Fruit fly (Drosophila melanogaster) whole organism, wandering third instar larva: ENCODE measurements around the gene CG46313.

Experiments used
- CG32264 ChIP-seq: fragments of 200-800 bp; sonication (Bioruptor generic); optimal IDR thresholded peaks from 2 replicates; lab custom pipeline; 2016; ENCODE audit warnings: missing biosample characterization, missing genetic modification characterization
- GATAd ChIP-seq: sonication (Bioruptor generic); optimal IDR thresholded peaks from 2 replicates; lab custom pipeline; 2016; ENCODE audit warnings: missing biosample characterization, missing genetic modification characterization
- Hnf4 ChIP-seq: fragments of 200-800 bp; sonication (Bioruptor generic); optimal IDR thresholded peaks from 2 replicates; lab custom pipeline; 2016; ENCODE audit warnings: missing biosample characterization, mild to moderate bottlenecking, missing genetic modification characterization
- Hr78 ChIP-seq: fragments of >200 bp; optimal IDR thresholded peaks from 2 replicates; lab custom pipeline; 2017; ENCODE audit warnings: missing biosample characterization, missing genetic modification characterization
- brk ChIP-seq: fragments of 200-800 bp; sonication (Bioruptor generic); optimal IDR thresholded peaks from 2 replicates; lab custom pipeline; 2016; ENCODE audit warnings: missing biosample characterization, mild to moderate bottlenecking, missing genetic modification characterization
- dsf ChIP-seq: sonication (Bioruptor generic); optimal IDR thresholded peaks from 2 replicates; lab custom pipeline; 2016; ENCODE audit warnings: missing biosample characterization, missing genetic modification characterization, borderline replicate concordance
- foxo ChIP-seq, 2 experiments: fragments of 200-800 bp; sonication (Bioruptor generic); optimal IDR thresholded peaks; 2 replicates in 1 of 2; 3 replicates in 1 of 2; lab custom pipeline; 2016 to 2017; ENCODE audit warnings: missing biosample characterization in 2 of 2, missing genetic modification characterization in 2 of 2
- fru ChIP-seq: fragments of 200-800 bp; sonication (Bioruptor generic); optimal IDR thresholded peaks from 3 replicates; lab custom pipeline; 2016; ENCODE audit warnings: missing biosample characterization, mild to moderate bottlenecking, missing genetic modification characterization
- jim ChIP-seq: fragments of 175-275, 200-325 bp; sonication (Bioruptor generic); optimal IDR thresholded peaks from 2 replicates; lab custom pipeline; 2016; ENCODE audit warnings: missing biosample characterization, mild to moderate bottlenecking, missing genetic modification characterization

DNA sequence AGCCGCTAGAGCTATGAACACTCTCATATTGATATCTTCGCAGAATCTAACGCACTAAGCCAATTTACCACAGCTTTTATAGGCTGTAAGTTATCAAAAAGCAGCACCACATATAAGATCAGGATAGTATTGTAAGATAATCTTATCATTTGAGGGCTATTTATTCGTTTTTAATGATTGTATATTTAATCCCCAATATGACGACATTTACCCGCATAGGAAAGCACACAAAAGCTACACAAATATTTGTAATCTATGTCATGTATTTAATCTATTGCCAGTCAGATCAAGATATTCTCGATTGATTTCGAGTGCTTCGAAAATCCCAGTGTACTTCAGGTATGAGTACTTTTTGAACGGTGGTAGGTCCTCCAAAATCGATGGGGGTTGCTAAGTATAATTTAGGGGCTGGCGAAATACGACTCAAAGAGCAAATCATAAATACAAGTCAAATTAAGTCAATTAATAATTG lies 41.4 kb downstream of the CG46313 start, which contains the start of gene CG17191:
- TF ChIP-seq GATAd (no peak), Hnf4 (GFP tag; lab: Kevin White, UChicago) (no peak), jim (GFP tag; lab: Kevin White, UChicago) (no peak), dsf (GFP tag; lab: Kevin White, UChicago) (no peak), fru (no peak), Hr78 (GFP tag; lab: Kevin White, UChicago) (no peak), brk (GFP tag; lab: Kevin White, UChicago) (no peak), CG32264 (GFP tag; lab: Kevin White, UChicago) (no peak), foxo (GFP tag; optimal IDR thresholded peaks at IDR 0.05; lab: Kevin White, UChicago) (no peak)
